Fruit fly (Drosophila melanogaster): Measurements from ENCODE around the gene sstn.

- TF ChIP-seq lz (GFP tag; optimal IDR thresholded peaks at IDR 0.05) (no peak), CG6163 (GFP tag; IDR thresholded peaks at IDR 0.05) (peak; percentile 71), CG3919 (GFP tag; optimal IDR thresholded peaks at IDR 0.05) (peak; percentile 25), Blimp-1 (GFP tag; optimal IDR thresholded peaks at IDR 0.05) (no peak), Lpt (GFP tag; optimal IDR thresholded peaks at IDR 0.05) (peak; percentile 61), Eip78C (GFP tag) (peak; percentile 62), CG11762 (GFP tag; optimal IDR thresholded peaks at IDR 0.05; ENCODE audit: insufficient read depth) (no peak), Gug (GFP tag; IDR thresholded peaks at IDR 0.05) (no peak), OdsH (GFP tag; optimal IDR thresholded peaks at IDR 0.05) (no peak)
Observed at dm6 chr3L:15141118-15142003, 46.8 kb upstream of the sstn start.
